Worm (Caenorhabditis elegans) whole organism, L2 larva: ENCODE data around the gene K03H1.9.

Experiments
- F13H6.1 ChIP-seq: sonication (generic microtip); optimal IDR thresholded peaks from 2 replicates; lab custom pipeline; 2016; ENCODE audit warnings: missing genetic modification characterization, missing compliant biosample characterization
- R02D3.7 ChIP-seq: fragments of 150-350 bp; optimal IDR thresholded peaks from 2 replicates; lab custom pipeline; 2014; ENCODE audit warnings: missing biosample characterization, missing genetic modification characterization
- ZK546.5 ChIP-seq: sonication (generic microtip); optimal IDR thresholded peaks from 2 replicates; lab custom pipeline; 2017; ENCODE audit warnings: missing biosample characterization, missing genetic modification characterization
- alr-1 ChIP-seq: fragments of 150-350 bp; optimal IDR thresholded peaks from 2 replicates; lab custom pipeline; 2014; ENCODE audit warnings: missing biosample characterization, missing genetic modification characterization
- ama-1 ChIP-seq: fragments of 150-350 bp; optimal IDR thresholded peaks from 2 replicates; lab custom pipeline; 2018; ENCODE audit warnings: inconsistent platforms
- egl-27 ChIP-seq: sonication (generic microtip); optimal IDR thresholded peaks from 3 replicates; lab custom pipeline; 2017; ENCODE audit warnings: missing biosample characterization, missing genetic modification reagents, missing genetic modification characterization
- fos-1 ChIP-seq: fragments of 150-350 bp; optimal IDR thresholded peaks from 2 replicates; lab custom pipeline; 2014; ENCODE audit warnings: missing biosample characterization, missing genetic modification characterization
- lin-13 ChIP-seq: fragments of 150-350 bp; optimal IDR thresholded peaks from 2 replicates; lab custom pipeline; 2014; ENCODE audit warnings: missing biosample characterization, missing genetic modification reagents, missing genetic modification characterization
- lsy-2 ChIP-seq, 2 experiments: fragments of 150-350 bp in 1 of 2; sonication (generic microtip) in 1 of 2; optimal IDR thresholded peaks; 2 replicates each; lab custom pipeline; 2014 to 2017; ENCODE audit warnings: missing biosample characterization in 2 of 2, missing genetic modification characterization in 2 of 2
- mab-5 ChIP-seq: fragments of 150-350 bp; optimal IDR thresholded peaks from 2 replicates; lab custom pipeline; 2014; ENCODE audit warnings: missing biosample characterization, missing genetic modification characterization
- nhr-23 ChIP-seq: fragments of 150-350 bp; optimal IDR thresholded peaks from 2 replicates; lab custom pipeline; 2014; ENCODE audit warnings: missing biosample characterization, missing genetic modification reagents, missing genetic modification characterization
- nhr-77 ChIP-seq: fragments of 150-350 bp; optimal IDR thresholded peaks from 2 replicates; lab custom pipeline; 2014; ENCODE audit warnings: missing biosample characterization, missing genetic modification characterization
- skn-1 ChIP-seq: sonication (generic microtip); optimal IDR thresholded peaks from 2 replicates; lab custom pipeline; 2017; ENCODE audit warnings: missing biosample characterization, missing genetic modification characterization
- unc-39 ChIP-seq: fragments of 150-350 bp; optimal IDR thresholded peaks from 2 replicates; lab custom pipeline; 2014; ENCODE audit warnings: missing biosample characterization, missing genetic modification characterization

DNA sequence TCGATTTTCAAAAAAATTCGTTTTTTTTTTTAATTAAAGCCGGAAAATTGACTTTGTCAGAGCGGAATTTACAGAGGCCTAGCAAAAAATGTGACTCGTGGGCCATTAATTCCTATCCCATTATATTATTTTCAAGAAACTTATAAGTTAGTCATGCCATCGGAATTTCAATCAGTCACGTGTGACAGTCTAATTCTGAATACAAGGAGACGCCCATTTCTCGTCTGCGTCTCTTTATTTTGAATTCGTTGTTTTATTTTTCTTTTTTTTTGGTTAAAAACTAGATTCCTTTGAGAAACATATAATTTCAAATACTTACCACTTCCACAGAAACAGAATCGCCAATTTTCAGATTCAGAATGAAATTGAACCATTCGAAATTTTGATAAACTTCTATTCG, 32.5 kb downstream of the K03H1.9 start:
- TF ChIP-seq nhr-77 (tag; lab: Kevin White, UChicago) = no peak
- no peak for TF ChIP-seq egl-27 (tag; lab: Kevin White, UChicago)
- no peak for TF ChIP-seq unc-39 (tag; lab: Kevin White, UChicago)
- TF ChIP-seq lin-13 (GFP tag; lab: Kevin White, UChicago) = no peak
- no peak for TF ChIP-seq fos-1 (tag; lab: Kevin White, UChicago)
- no peak for TF ChIP-seq F13H6.1 (tag; lab: Kevin White, UChicago)
- TF ChIP-seq skn-1 = no peak
- no peak for TF ChIP-seq R02D3.7 (tag; lab: Kevin White, UChicago)
- TF ChIP-seq ZK546.5 (tag; lab: Kevin White, UChicago) = no peak
- no peak for TF ChIP-seq lsy-2 (tag; optimal IDR thresholded peaks at IDR 0.05; lab: Kevin White, UChicago)
- TF ChIP-seq ama-1 (lab: Kevin White, UChicago) = no peak
- TF ChIP-seq nhr-23 (tag; lab: Kevin White, UChicago) = no peak
- TF ChIP-seq alr-1 (tag; lab: Kevin White, UChicago) = no peak
- TF ChIP-seq mab-5 = no peak
